Fruit fly (Drosophila melanogaster): ENCODE data around the gene nmo.

- TF ChIP-seq psq (optimal IDR thresholded peaks at IDR 0.05) (no peak), Myc (optimal IDR thresholded peaks at IDR 0.05) (no peak), insv (optimal IDR thresholded peaks at IDR 0.05) (no peak), ttk (optimal IDR thresholded peaks at IDR 0.05) (no peak), h (optimal IDR thresholded peaks at IDR 0.05) (no peak)
Observed at dm6 chr3L:7993570-7994319, 14.9 kb downstream of the nmo start.
